Worm (Caenorhabditis elegans): Measurements from ENCODE around the gene F22B3.8.
"Not testable (repeated sequence)": the region's sequence is repeated elsewhere in the genome, so short reads cannot be mapped to it uniquely, and the experiment has no call there.

The F22B3.8 gene

ce11 chrIV:11406127-11406526, 18.6 kb downstream of the F22B3.8 start:
- TF ChIP-seq Y95B8A.8 (GFP tag; IDR thresholded peaks at IDR 0.05) (peak; percentile 64; the same call in 1 of the 2 replicates), ekl-4 (GFP tag; IDR thresholded peaks at IDR 0.05) (peak; percentile 68), cebp-1 (tag; optimal IDR thresholded peaks at IDR 0.05) (peak; percentile 5), attf-6 (GFP tag; IDR thresholded peaks at IDR 0.05) (peak; percentile 64), Y79H2A.3 (GFP tag; conservative IDR thresholded peaks at IDR 0.05) (0 out of 2 replicates have a peak, but pooled peaks have one; percentile 18), hsf-1 (GFP tag; IDR thresholded peaks at IDR 0.05) (peak; percentile 12; the same call in 1 of the 2 replicates), Y53G8AR.9 (GFP tag; conservative IDR thresholded peaks at IDR 0.05) (0 out of 2 replicates have a peak, but pooled peaks have one; percentile 53), F39B2.1 (GFP tag; IDR thresholded peaks at IDR 0.05) (peak; percentile 39; the same call in 1 of the 2 replicates), ceh-58 (GFP tag; IDR thresholded peaks at IDR 0.05) (0 out of 2 replicates have a peak, but pooled peaks have one; percentile 70), snpc-4 (tag; optimal IDR thresholded peaks at IDR 0.05) (peak in 1 of 4 experiments; percentile 6), ama-1 (GFP tag; optimal IDR thresholded peaks at IDR 0.05) (peak in 1 of 2 experiments; percentile 36), lin-26 (GFP tag; IDR thresholded peaks at IDR 0.05) (peak; percentile 60), B0336.3 (GFP tag; IDR thresholded peaks at IDR 0.05) (0 out of 2 replicates have a peak, but pooled peaks have one; percentile 12), madf-8 (GFP tag; conservative IDR thresholded peaks at IDR 0.05) (peak; percentile 14; the same call in 1 of the 2 replicates), F33H1.4 (GFP tag; IDR thresholded peaks at IDR 0.05) (peak; percentile 39), D2030.7 (GFP tag; IDR thresholded peaks at IDR 0.05) (peak; percentile 26), madf-6 (GFP tag; IDR thresholded peaks at IDR 0.05) (peak; percentile 61), lin-54 (GFP tag; optimal IDR thresholded peaks at IDR 0.05) (peak; percentile 22), hrde-1 (tag; optimal IDR thresholded peaks at IDR 0.05; ENCODE audit: borderline replicate concordance) (peak; percentile 34), pbrm-1 (GFP tag; IDR thresholded peaks at IDR 0.05) (0 out of 2 replicates have a peak, but pooled peaks have one; percentile 17)
- TF ChIP-seq cebp-1 (GFP tag; IDR thresholded peaks at IDR 0.05); snpc-4 (GFP tag; optimal IDR thresholded peaks at IDR 0.05); ama-1 (optimal IDR thresholded peaks at IDR 0.05): not testable (repeated sequence)

- TF ChIP-seq ceh-79 (tag; optimal IDR thresholded peaks at IDR 0.05) (no peak), repo-1 (tag; optimal IDR thresholded peaks at IDR 0.05) (no peak), dpl-1 (GFP tag; optimal IDR thresholded peaks at IDR 0.05) (peak; percentile 50), somi-1 (GFP tag; optimal IDR thresholded peaks at IDR 0.05) (no peak), tbp1 (GFP tag; optimal IDR thresholded peaks at IDR 0.05) (no peak), egl-44 (GFP tag; IDR thresholded peaks at IDR 0.05) (no peak), hlh-12 (tag; optimal IDR thresholded peaks at IDR 0.05) (no peak), mxl-1 (tag; optimal IDR thresholded peaks at IDR 0.05) (no peak), him-1 (tag; optimal IDR thresholded peaks at IDR 0.05) (no peak), athp-1 (tag; optimal IDR thresholded peaks at IDR 0.05) (no peak), lin-40 (tag; optimal IDR thresholded peaks at IDR 0.05) (no peak), nhr-80 (tag; optimal IDR thresholded peaks at IDR 0.05) (no peak), C17E4.6 (GFP tag; IDR thresholded peaks at IDR 0.05) (no peak), Y67H2A.10 (GFP tag; conservative IDR thresholded peaks at IDR 0.05) (no peak), B0019.2 (GFP tag; conservative IDR thresholded peaks at IDR 0.05) (no peak), lin-35 (GFP tag; optimal IDR thresholded peaks at IDR 0.05) (no peak), bed-2 (GFP tag; IDR thresholded peaks at IDR 0.05) (no peak), hmg-1.2 (GFP tag; IDR thresholded peaks at IDR 0.05) (no peak), Y95B8A.8 (GFP tag; IDR thresholded peaks at IDR 0.05) (no peak), zfh-2 (GFP tag; conservative IDR thresholded peaks at IDR 0.05) (no peak), F49E8.2 (tag; optimal IDR thresholded peaks at IDR 0.05; ENCODE audit: insufficient read depth) (no peak), lin-54 (GFP tag; optimal IDR thresholded peaks at IDR 0.05) (peak; percentile 45), attf-6 (GFP tag; IDR thresholded peaks at IDR 0.05) (no peak), Y53G8AR.9 (GFP tag; conservative IDR thresholded peaks at IDR 0.05) (no peak), gei-17 (GFP tag; optimal IDR thresholded peaks at IDR 0.05) (no peak), egrh-3 (GFP tag; IDR thresholded peaks at IDR 0.05) (no peak), ztf-25 (GFP tag; IDR thresholded peaks at IDR 0.05) (no peak), madf-3 (GFP tag; IDR thresholded peaks at IDR 0.05) (no peak)
Observed at ce11 chrIV:11403288-11403991, 21.3 kb downstream of the F22B3.8 start, which contains the start of the genes memi-3 and cyp-31A2. Gene memi-3, minus strand, starts transcription at chrIV:11403338. Gene cyp-31A2, plus strand, starts transcription at chrIV:11403961.
